Worm (Caenorhabditis elegans): ENCODE results near the gene clec-122.

DNA sequence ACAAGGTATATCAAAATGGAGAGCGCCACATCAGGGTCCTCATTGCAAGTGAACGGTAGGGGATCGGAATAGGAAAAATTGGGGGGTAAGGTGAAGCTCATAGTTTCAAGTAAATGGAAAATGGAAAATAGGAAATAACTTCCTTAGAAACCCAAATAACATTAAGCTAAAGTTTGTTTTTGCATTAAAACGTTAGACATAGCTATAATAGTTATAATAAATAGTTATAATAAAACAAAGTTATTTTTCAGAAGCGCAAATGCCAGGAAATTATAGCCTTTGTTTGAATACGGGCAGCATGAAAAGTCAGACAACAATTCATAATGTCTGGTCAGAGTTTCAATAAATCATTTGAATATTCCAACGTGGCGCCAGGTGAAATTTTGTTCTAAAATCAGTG lies 5.3 kb upstream of the clec-122 start, which contains the start of gene srg-24:
- no peak for TF ChIP-seq pqm-1 (tag; optimal IDR thresholded peaks at IDR 0.05)
- no peak for TF ChIP-seq nhr-237 (tag; optimal IDR thresholded peaks at IDR 0.05)
- no peak for TF ChIP-seq lin-15B (tag; optimal IDR thresholded peaks at IDR 0.05)
- no peak for TF ChIP-seq nhr-77 (tag; optimal IDR thresholded peaks at IDR 0.05)
- no peak for TF ChIP-seq fkh-10 (GFP tag; optimal IDR thresholded peaks at IDR 0.05)
